Worm (Caenorhabditis elegans): Measurements from ENCODE around the gene vmo-1.

vmo-1 gene

DNA sequence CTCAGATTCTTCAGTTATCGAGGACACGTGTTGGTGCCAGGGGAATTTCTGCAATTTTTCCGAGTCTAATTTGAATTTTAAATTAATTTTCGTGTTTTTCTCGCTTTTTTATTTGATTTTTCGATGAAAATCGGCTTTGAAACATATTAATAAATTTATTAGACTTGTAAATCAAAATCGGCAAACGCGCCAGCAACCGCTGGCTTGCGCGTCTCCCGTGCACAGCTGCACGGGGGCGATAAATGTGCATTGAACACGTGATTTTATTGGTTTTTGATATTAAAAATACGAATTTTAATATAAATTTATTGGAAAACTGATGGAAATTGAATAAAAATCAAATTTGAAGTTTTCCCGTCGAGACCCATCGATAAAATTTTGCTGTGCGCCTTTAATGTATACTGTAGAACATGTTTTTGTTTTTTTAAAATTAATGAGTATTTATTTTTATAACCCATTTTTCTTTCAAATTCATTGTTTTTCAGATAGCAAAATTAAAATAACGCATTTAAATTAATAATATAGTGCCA lies 27.7 kb upstream of the vmo-1 start, which contains the start of gene F26F2.7 (continued):
- peak; percentile 21 for TF ChIP-seq nhr-6 (tag; optimal IDR thresholded peaks at IDR 0.05)
- no peak for TF ChIP-seq nhr-76 (tag; optimal IDR thresholded peaks at IDR 0.05)
- TF ChIP-seq snpc-1.2 (GFP tag; IDR thresholded peaks at IDR 0.05): no peak
- TF ChIP-seq mdt-29 (GFP tag; IDR thresholded peaks at IDR 0.05): peak; percentile 75; the same call in 1 of the 2 replicates
- no peak for TF ChIP-seq ces-1 (GFP tag; optimal IDR thresholded peaks at IDR 0.05)
- TF ChIP-seq zip-11 (GFP tag; IDR thresholded peaks at IDR 0.05): no peak
- peak; percentile 70 for TF ChIP-seq spr-1 (tag; optimal IDR thresholded peaks at IDR 0.05)
- TF ChIP-seq ZK337.2 (GFP tag; IDR thresholded peaks at IDR 0.05): no peak
- no peak for TF ChIP-seq unc-62 (GFP tag; optimal IDR thresholded peaks at IDR 0.05 in 1 of 2)
- no peak for TF ChIP-seq unc-62 (tag; optimal IDR thresholded peaks at IDR 0.05)
- TF ChIP-seq lir-3 (tag; optimal IDR thresholded peaks at IDR 0.05): no peak
- peak; percentile 18 to 94 for TF ChIP-seq lsy-2 (tag; optimal IDR thresholded peaks at IDR 0.05)
- TF ChIP-seq dmd-6 (GFP tag; IDR thresholded peaks at IDR 0.05): peak; percentile 83
- TF ChIP-seq unc-130 (GFP tag; optimal IDR thresholded peaks at IDR 0.05): peak; percentile 66
- no peak for TF ChIP-seq cey-2 (tag; optimal IDR thresholded peaks at IDR 0.05; ENCODE audit: borderline replicate concordance, insufficient read depth)
- 0 out of 2 replicates have a peak, but pooled peaks have one; percentile 47 for TF ChIP-seq F44E2.7 (GFP tag; IDR thresholded peaks at IDR 0.05)
- no peak for TF ChIP-seq Y105C5A.15 (GFP tag; IDR thresholded peaks at IDR 0.05)
- TF ChIP-seq rbr-2 (tag; optimal IDR thresholded peaks at IDR 0.05): peak; percentile 84
- TF ChIP-seq tag-97 (GFP tag; IDR thresholded peaks at IDR 0.05): no peak
- TF ChIP-seq dpl-1 (GFP tag; optimal IDR thresholded peaks at IDR 0.05): peak; percentile 79
- peak; percentile 79 for TF ChIP-seq nhr-102 (tag; optimal IDR thresholded peaks at IDR 0.05)
- peak; percentile 68 for TF ChIP-seq F10B5.3 (tag; optimal IDR thresholded peaks at IDR 0.05)

DNA sequence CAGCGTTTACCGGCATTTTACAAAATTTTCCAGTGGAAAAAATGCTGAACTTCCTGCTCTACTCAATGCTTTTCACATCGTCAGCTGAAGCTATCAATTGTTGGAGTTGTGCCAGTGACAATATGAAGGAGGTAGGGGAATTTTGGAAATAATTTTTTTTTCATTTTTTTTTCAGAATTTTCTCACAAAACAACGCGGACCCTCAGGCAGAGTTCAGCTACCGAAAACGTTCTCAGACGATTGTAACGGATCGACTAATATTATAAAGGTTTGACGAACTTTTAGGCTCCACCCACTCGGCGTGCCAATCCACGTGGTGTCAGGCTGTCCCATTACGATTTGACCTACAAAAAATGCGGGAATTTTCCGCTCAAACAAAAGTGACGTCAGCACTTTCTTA lies 26.7 kb upstream of the vmo-1 start, which contains the start of gene F26F2.8:
F26F2.8 (plus strand) TSS at position 13 of the 400 bp plus-strand sequence.
- TF ChIP-seq aha-1 (tag): peak; percentile 90
- no peak for TF ChIP-seq ZK337.2 (GFP tag; IDR thresholded peaks at IDR 0.05)

DNA sequence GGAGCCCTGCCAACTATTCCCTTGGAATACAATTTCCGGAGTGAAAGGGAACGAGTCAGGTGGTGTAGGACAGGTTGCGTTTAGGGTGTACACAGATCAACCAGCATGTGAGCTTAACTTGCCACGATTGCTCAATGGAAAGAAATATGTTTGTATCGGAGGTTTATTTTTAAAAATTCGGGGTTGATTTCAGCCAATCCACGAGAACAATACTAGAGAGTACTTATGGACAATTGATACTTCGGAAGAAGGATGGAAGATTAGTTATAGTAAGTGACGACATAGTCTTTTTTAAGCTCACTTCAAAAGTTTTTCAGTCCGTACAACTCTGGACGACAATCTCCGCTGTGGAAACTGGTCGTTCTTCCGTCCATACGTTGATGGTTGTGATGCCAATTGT lies 22.0 kb upstream of the vmo-1 start:
- TF ChIP-seq pqm-1 (tag; optimal IDR thresholded peaks at IDR 0.05): no peak
- TF ChIP-seq mxl-3 (GFP tag; optimal IDR thresholded peaks at IDR 0.05): no peak
- no peak for TF ChIP-seq spr-3 (GFP tag; optimal IDR thresholded peaks at IDR 0.05)
- TF ChIP-seq attf-4 (tag; optimal IDR thresholded peaks at IDR 0.05): no peak
- TF ChIP-seq ceh-82 (tag; optimal IDR thresholded peaks at IDR 0.05): no peak
- peak in 1 of 2 experiments; percentile 97 for TF ChIP-seq unc-62 (GFP tag; optimal IDR thresholded peaks at IDR 0.05 in 1 of 2)
- TF ChIP-seq unc-62 (tag; optimal IDR thresholded peaks at IDR 0.05): no peak
- no peak for TF ChIP-seq lin-13 (GFP tag; optimal IDR thresholded peaks at IDR 0.05)
- TF ChIP-seq ces-1 (GFP tag; optimal IDR thresholded peaks at IDR 0.05): no peak
- no peak for TF ChIP-seq nhr-42 (GFP tag; IDR thresholded peaks at IDR 0.05)

DNA sequence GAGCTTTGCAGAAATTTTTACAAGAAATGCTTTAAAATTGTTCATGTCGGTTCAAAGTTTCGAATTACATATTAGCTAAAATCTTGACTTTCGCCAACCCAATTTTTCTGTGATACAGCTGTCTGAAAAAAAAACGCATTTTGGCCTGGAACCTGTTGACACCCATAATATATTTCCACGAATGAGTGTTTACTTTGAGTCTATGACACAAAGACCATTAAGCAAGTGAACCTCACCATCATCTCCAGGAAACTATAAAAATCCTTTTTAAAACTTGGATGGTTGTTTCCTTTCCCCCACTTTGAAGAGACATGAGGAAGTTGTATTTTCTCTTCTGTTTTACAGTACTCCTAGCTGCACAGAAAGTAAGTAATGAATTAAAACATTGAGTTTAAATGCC lies 21.4 kb upstream of the vmo-1 start, which contains the start of gene clec-263:
clec-263 (plus strand) TSS at position 301 of the 400 bp plus-strand sequence.
- TF ChIP-seq unc-62 (GFP tag; optimal IDR thresholded peaks at IDR 0.05 in 1 of 2): peak in 1 of 2 experiments; percentile 11
- no peak for TF ChIP-seq unc-62 (tag; optimal IDR thresholded peaks at IDR 0.05)
- no peak for TF ChIP-seq ceh-44 (GFP tag; IDR thresholded peaks at IDR 0.05)

DNA sequence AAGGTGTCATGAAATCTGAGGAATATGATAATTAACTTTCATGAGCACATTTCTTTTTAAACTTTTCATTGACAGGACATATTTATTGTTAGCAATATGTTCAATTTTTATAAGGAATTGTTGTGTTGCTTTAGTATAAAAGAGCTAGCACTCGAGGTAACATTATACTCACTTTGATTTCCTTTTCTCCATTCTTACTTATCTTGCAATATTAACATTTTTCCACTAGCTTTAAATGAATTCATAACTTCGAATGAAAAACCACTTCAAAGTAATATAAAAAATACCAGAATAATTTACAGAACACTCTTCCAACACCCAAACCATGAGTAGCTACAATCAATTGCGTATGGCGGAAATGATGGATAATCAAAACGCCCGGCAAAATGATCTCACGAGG lies 20.5 kb upstream of the vmo-1 start, which contains the start of gene F26F2.5:
F26F2.5 (plus strand) TSS at position 301 of the 400 bp plus-strand sequence.
- TF ChIP-seq daf-19 (GFP tag; conservative IDR thresholded peaks at IDR 0.05): no peak
- no peak for TF ChIP-seq aly-2 (tag; optimal IDR thresholded peaks at IDR 0.05)
- no peak for TF ChIP-seq madf-5 (GFP tag; IDR thresholded peaks at IDR 0.05)
- TF ChIP-seq tag-97 (GFP tag; IDR thresholded peaks at IDR 0.05): no peak
- TF ChIP-seq F37D6.2 (tag; optimal IDR thresholded peaks at IDR 0.05): no peak
- TF ChIP-seq egl-43 (GFP tag; IDR thresholded peaks at IDR 0.05): no peak
- TF ChIP-seq zip-11 (GFP tag; IDR thresholded peaks at IDR 0.05): no peak
- no peak for TF ChIP-seq nhr-76 (tag; optimal IDR thresholded peaks at IDR 0.05)
- no peak for TF ChIP-seq mxl-3 (GFP tag; optimal IDR thresholded peaks at IDR 0.05)
- TF ChIP-seq F44E2.7 (GFP tag; IDR thresholded peaks at IDR 0.05): no peak
- TF ChIP-seq Y75B8A.6 (GFP tag; IDR thresholded peaks at IDR 0.05): no peak
